Fruit fly (Drosophila melanogaster) Kc167 (cell line): Measurements from ENCODE around the gene CG42729.

Experiments
- Myc ChIP-seq: fragments of >200 bp; optimal IDR thresholded peaks from 2 replicates; lab custom pipeline; 2017; ENCODE audit warnings: missing external identifiers
- Sin3A ChIP-seq: fragments of >200 bp; optimal IDR thresholded peaks from 2 replicates; lab custom pipeline; 2018; ENCODE audit warnings: missing external identifiers
- h ChIP-seq: fragments of >200 bp; optimal IDR thresholded peaks from 3 replicates; lab custom pipeline; 2018; ENCODE audit warnings: missing external identifiers
- insv ChIP-seq: fragments of >200 bp; optimal IDR thresholded peaks from 3 replicates; lab custom pipeline; 2018; ENCODE audit warnings: missing external identifiers
- psq ChIP-seq: fragments of >200 bp; optimal IDR thresholded peaks from 2 replicates; lab custom pipeline; 2017; ENCODE audit warnings: missing external identifiers
- ttk ChIP-seq: sonication (Bioruptor generic); optimal IDR thresholded peaks from 2 replicates; lab custom pipeline; 2017; ENCODE audit warnings: missing external identifiers

The CG42729 gene

dm6 chr3L:15501646-15501972 lies 25.7 kb downstream of the CG42729 start:
- TF ChIP-seq h (lab: Kevin White, UChicago) = no peak
- no peak for TF ChIP-seq insv
- TF ChIP-seq Myc (lab: Kevin White, UChicago) = no peak
- no peak for TF ChIP-seq Sin3A
- no peak for TF ChIP-seq ttk (lab: Kevin White, UChicago)
- no peak for TF ChIP-seq psq (lab: Kevin White, UChicago)

- TF ChIP-seq insv = no peak
These were observed 26.3 kb downstream of the CG42729 start, which contains the start of gene CG7272 for dm6 chr3L:15500813-15501645. CG7272 (plus strand) TSS chr3L:15500938.

- TF ChIP-seq insv (no peak), psq (lab: Kevin White, UChicago) (no peak), h (lab: Kevin White, UChicago) (no peak), Sin3A (no peak), ttk (lab: Kevin White, UChicago) (no peak), Myc (lab: Kevin White, UChicago) (no peak)
These were observed 28.6 kb downstream of the CG42729 start, which contains the start of gene CG7275 for dm6 chr3L:15498745-15499144. CG7275 (plus strand) TSS chr3L:15498959.

- TF ChIP-seq ttk (lab: Kevin White, UChicago) = no peak
- no peak for TF ChIP-seq Sin3A
- TF ChIP-seq psq (lab: Kevin White, UChicago) = no peak
- TF ChIP-seq Myc (lab: Kevin White, UChicago) = no peak
- TF ChIP-seq h (lab: Kevin White, UChicago) = no peak
- no peak for TF ChIP-seq insv
These were observed 29.4 kb downstream of the CG42729 start, which contains the start of gene CG7276 for dm6 chr3L:15497902-15498301. CG7276 (plus strand) TSS chr3L:15498202.

- TF ChIP-seq h (lab: Kevin White, UChicago) = no peak
- TF ChIP-seq psq (lab: Kevin White, UChicago) = no peak
- no peak for TF ChIP-seq ttk (lab: Kevin White, UChicago)
- no peak for TF ChIP-seq Myc (lab: Kevin White, UChicago)
- TF ChIP-seq Sin3A = no peak
- TF ChIP-seq insv = no peak
These were observed 31.0 kb downstream of the CG42729 start, which contains the start of gene CG13455 for dm6 chr3L:15496274-15496673. CG13455 (plus strand) TSS chr3L:15496574.

dm6 chr3L:15495449-15495848 lies 31.9 kb downstream of the CG42729 start, which contains the start of gene CG12355:
CG12355 (minus strand) TSS chr3L:15495549.
- TF ChIP-seq ttk (lab: Kevin White, UChicago) = no peak
- no peak for TF ChIP-seq Sin3A
- no peak for TF ChIP-seq Myc (lab: Kevin White, UChicago)
- TF ChIP-seq psq (lab: Kevin White, UChicago) = no peak
- no peak for TF ChIP-seq h (lab: Kevin White, UChicago)
- no peak for TF ChIP-seq insv

dm6 chr3L:15494599-15495271 lies 32.6 kb downstream of the CG42729 start:
- TF ChIP-seq psq (lab: Kevin White, UChicago) (no peak), h (lab: Kevin White, UChicago) (no peak), insv (no peak), ttk (lab: Kevin White, UChicago) (no peak), Sin3A (no peak), Myc (lab: Kevin White, UChicago) (no peak)

- TF ChIP-seq ttk (lab: Kevin White, UChicago) = no peak
- TF ChIP-seq insv = no peak
- no peak for TF ChIP-seq Myc (lab: Kevin White, UChicago)
- TF ChIP-seq h (lab: Kevin White, UChicago) = no peak
- TF ChIP-seq psq (lab: Kevin White, UChicago) = no peak
- no peak for TF ChIP-seq Sin3A
These were observed 33.3 kb downstream of the CG42729 start for dm6 chr3L:15493886-15494598.

- TF ChIP-seq insv (no peak), Myc (lab: Kevin White, UChicago) (no peak), ttk (lab: Kevin White, UChicago) (no peak), Sin3A (no peak), psq (lab: Kevin White, UChicago) (no peak), h (lab: Kevin White, UChicago) (no peak)
These were observed 42.0 kb downstream of the CG42729 start, which contains the start of gene Ran-like for dm6 chr3L:15485302-15485701. Ran-like (minus strand) TSS chr3L:15485402.
